Worm (Caenorhabditis elegans) whole organism, young adult: ENCODE data around the gene C01G10.5.
"Not testable (repeated sequence)": the region's sequence is repeated elsewhere in the genome, so short reads cannot be mapped to it uniquely, and the experiment has no call there.

Experiments
- ZK185.1 ChIP-seq: sonication (generic microtip); optimal IDR thresholded peaks from 2 replicates; lab custom pipeline; 2016; ENCODE audit warnings: mild to moderate bottlenecking, missing genetic modification characterization, missing compliant biosample characterization; ENCODE audit not compliant: poor library complexity, severe bottlenecking
- dpl-1 ChIP-seq: fragments of 150-350 bp; optimal IDR thresholded peaks from 2 replicates; lab custom pipeline; 2014; ENCODE audit warnings: missing biosample characterization, missing genetic modification reagents, missing genetic modification characterization
- lin-35 ChIP-seq, 3 experiments: fragments of 150-350 bp in 2 of 3; sonication (generic microtip) in 1 of 3; optimal IDR thresholded peaks; 2 replicates each; lab custom pipeline; 2014 to 2018; ENCODE audit warnings: missing biosample characterization in 3 of 3, missing genetic modification characterization in 3 of 3, missing genetic modification reagents in 3 of 3
- pha-4 ChIP-seq: fragments of 150-350 bp; sonication (generic microtip); optimal IDR thresholded peaks from 2 replicates; lab custom pipeline; 2014; ENCODE audit warnings: missing biosample characterization, missing genetic modification reagents, missing genetic modification characterization
- snpc-3.4 ChIP-seq: sonication (generic microtip); optimal IDR thresholded peaks from 2 replicates; lab custom pipeline; 2017; ENCODE audit warnings: missing genetic modification characterization, mild to moderate bottlenecking, missing compliant biosample characterization, antibody characterized with exemption, moderate library complexity, missing genotype, missing genetic modification reagents

- TF ChIP-seq ZK185.1 (tag; lab: Kevin White, UChicago); lin-35 (GFP tag; optimal IDR thresholded peaks at IDR 0.05; lab: Kevin White, UChicago); dpl-1 (GFP tag; lab: Kevin White, UChicago); pha-4 (tag; lab: Kevin White, UChicago); snpc-3.4 (tag; lab: Kevin White, UChicago): not testable (repeated sequence)
Observed at ce11 chrV:15115968-15116367, 26.6 kb upstream of the C01G10.5 start, which contains the start of gene T01G5.8.
